Fruit fly (Drosophila melanogaster) S2 (cell line): ENCODE data around the gene CG15635.

ENCODE experiments used
- CG8478 ChIP-seq: fragments of >200 bp; optimal IDR thresholded peaks from 2 replicates; lab custom pipeline; 2018
- CTCF ChIP-seq, 2 experiments: fragments of >200 bp; optimal IDR thresholded peaks; 2 replicates each; lab custom pipeline; 2018

The CG15635 gene

DNA sequence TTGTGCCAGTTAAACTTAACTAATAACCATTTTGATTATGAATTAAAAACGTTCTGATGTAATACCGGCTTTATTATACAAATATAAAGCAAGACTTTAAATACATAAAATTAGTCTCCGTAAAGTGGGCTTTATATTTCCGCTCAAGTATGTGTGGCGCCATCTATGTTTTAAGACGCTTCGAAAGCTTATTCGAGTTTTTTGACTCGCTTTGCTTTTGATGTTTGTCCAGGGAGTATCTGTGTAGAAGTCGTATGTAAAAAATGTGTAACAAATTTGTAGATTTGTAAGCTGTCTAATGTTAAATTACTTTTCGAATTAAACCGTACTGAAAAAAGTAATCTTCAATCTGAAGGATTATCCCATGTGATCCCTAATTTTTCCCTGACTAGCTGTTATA lies 18.2 kb downstream of the CG15635 start:
- peak; percentile 54 to 76 for TF ChIP-seq CTCF (optimal IDR thresholded peaks at IDR 0.05; lab: Kevin White, UChicago)
- TF ChIP-seq CG8478 (lab: Kevin White, UChicago): no peak

DNA sequence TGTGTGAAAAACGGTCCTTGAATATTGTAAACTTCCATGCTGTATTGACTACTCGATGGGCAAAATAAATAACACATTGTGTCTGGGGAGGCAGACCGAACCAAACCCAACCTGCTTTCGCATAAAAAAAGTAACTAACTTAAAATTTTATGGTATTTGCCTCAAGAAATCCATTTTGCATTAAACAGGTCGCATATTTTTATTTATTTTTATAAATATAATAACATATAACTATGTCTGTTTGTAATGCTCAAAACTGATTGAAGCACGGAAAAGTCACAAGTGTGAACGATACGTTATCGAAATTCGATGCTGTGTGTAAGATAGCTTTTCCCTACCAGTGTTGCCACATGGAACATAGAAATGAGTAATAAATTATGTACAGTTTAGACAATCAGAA lies 39.6 kb downstream of the CG15635 start, which contains the start of gene CG11929:
CG11929 (plus strand) TSS at position 301 of the 400 bp plus-strand sequence.
- TF ChIP-seq CTCF (optimal IDR thresholded peaks at IDR 0.05; lab: Kevin White, UChicago): no peak
- no peak for TF ChIP-seq CG8478 (lab: Kevin White, UChicago)

DNA sequence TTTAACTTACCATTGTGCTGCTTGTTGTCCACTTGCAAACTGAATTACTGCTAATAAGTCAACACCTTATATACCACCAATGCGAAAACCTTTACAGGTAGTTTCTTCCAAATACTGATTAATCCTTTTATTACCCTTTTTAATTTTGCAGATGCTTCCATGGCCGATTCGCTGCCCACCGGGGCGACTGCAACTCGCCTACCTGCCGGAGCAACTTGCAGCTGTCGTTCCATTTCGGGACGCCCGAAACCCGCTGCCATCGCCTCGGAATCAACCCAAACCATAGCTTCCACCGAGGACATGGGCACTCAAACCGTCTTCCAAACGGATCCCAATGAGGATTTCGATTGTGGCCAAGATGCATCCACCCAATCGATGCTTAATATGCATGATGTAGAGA lies 41.6 kb downstream of the CG15635 start, which contains the start of gene Elba1:
Elba1 (minus strand) TSS at position 101 of the 400 bp plus-strand sequence.
- no peak for TF ChIP-seq CTCF (optimal IDR thresholded peaks at IDR 0.05; lab: Kevin White, UChicago)

DNA sequence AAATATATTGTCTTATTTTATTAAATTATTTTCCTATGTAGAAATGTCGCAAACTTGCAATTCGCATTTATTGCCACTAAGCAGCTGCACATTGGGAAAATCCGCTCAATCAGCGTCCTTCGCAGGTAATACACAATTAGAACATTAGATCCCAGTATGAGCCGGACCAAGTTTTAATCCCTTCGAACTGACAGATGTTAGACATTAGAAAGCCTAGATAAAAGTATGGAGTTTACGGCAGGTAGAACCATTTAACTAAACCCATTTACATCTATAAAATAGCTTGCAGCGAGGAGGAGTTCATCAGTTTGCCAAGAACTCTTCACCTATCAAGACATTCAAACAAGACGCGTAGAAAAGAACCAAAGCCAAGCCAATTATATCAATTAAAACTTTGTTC lies 44.4 kb downstream of the CG15635 start, which contains the start of gene Elba3:
Elba3 (plus strand) TSS at position 301 of the 400 bp plus-strand sequence.
- no peak for TF ChIP-seq CG8478 (lab: Kevin White, UChicago)
- TF ChIP-seq CTCF (optimal IDR thresholded peaks at IDR 0.05; lab: Kevin White, UChicago): no peak

DNA sequence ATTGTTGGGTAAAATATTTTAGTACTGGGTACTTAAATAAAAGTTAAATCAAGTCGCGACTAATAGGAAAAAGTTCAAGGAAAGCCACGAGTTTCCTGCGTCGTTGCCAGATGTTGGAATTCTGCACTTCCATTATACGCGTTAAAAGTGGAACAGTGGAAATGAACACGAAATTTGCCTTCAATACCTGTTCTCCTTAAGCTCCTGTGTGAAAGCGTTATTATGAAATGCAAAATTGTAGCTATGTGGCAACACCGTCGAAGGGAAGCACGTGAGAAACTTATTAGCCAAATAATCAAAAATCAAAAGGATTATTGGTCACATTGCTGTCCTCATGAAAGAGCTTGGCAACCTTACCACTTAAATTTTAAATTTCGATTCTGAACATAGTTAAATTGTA lies 47.8 kb downstream of the CG15635 start, which contains the start of gene CG3251:
CG3251 (minus strand) TSS at position 101 of the 400 bp plus-strand sequence.
- TF ChIP-seq CG8478 (lab: Kevin White, UChicago): no peak
- no peak for TF ChIP-seq CTCF (optimal IDR thresholded peaks at IDR 0.05; lab: Kevin White, UChicago)

DNA sequence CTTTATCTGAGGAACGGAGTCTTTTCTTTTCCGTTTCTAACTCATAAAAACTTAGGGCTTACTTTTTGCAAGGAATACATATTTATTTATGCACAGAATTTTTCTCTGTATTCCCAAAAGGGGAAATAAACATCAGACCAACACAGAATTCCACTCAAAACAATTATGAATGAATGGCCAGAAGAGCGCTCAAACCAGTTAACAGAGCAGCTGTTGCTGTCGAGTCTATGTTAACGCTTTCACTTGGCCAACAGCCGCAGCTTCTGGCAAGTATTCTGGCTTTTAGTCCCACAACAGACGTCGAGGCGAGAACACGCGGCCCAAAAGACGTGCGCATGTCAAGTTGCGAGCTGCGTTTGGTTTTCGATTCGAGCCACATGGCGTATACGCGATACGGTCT lies 51.6 kb downstream of the CG15635 start, which contains the start of gene dcma:
dcma (plus strand) TSS at position 301 of the 400 bp plus-strand sequence.
- TF ChIP-seq CG8478 (lab: Kevin White, UChicago) (no peak), CTCF (optimal IDR thresholded peaks at IDR 0.05; lab: Kevin White, UChicago) (no peak)
